Worm (Caenorhabditis elegans) whole organism, L4 larva: ENCODE results near the gene F47B8.2.
A peak's percentile ranks its signal among the peaks of the same experiment; 100 is the strongest.

ENCODE experiments used
- D1046.2 ChIP-seq: fragments of 200-800 bp; sonication (Bioruptor generic); IDR thresholded peaks from 2 replicates; pipeline ENCODE4 v1.3.6; 2022; ENCODE audit warnings: missing genetic modification characterization, missing compliant biosample characterization
- F10B5.3 ChIP-seq: sonication (generic microtip); optimal IDR thresholded peaks from 2 replicates; lab custom pipeline; 2016; ENCODE audit warnings: mild to moderate bottlenecking, missing genetic modification characterization, missing compliant biosample characterization
- F49E8.2 ChIP-seq: sonication (generic microtip); optimal IDR thresholded peaks from 2 replicates; lab custom pipeline; 2016; ENCODE audit warnings: missing compliant biosample characterization, mild to moderate bottlenecking, missing genetic modification characterization, borderline replicate concordance
- R02D3.7 ChIP-seq: fragments of 150-350 bp; sonication (generic microtip); optimal IDR thresholded peaks from 3 replicates; lab custom pipeline; 2014; ENCODE audit warnings: missing biosample characterization, missing genetic modification characterization
- T26A8.4 ChIP-seq: fragments of 200-800 bp; sonication (Bioruptor generic); IDR thresholded peaks from 2 replicates; pipeline ENCODE4 v1.3.6; 2022; ENCODE audit warnings: missing genetic modification characterization, missing compliant biosample characterization
- Y48G9A.11 ChIP-seq: fragments of 200-800 bp; sonication (Bioruptor generic); IDR thresholded peaks from 2 replicates; pipeline ENCODE4 v1.3.6; 2022; ENCODE audit warnings: missing genetic modification reagents, missing genetic modification characterization, missing compliant biosample characterization
- ZK546.5 ChIP-seq, 2 experiments: sonication (generic microtip); optimal IDR thresholded peaks; 2 replicates each; lab custom pipeline; 2017; ENCODE audit warnings: missing biosample characterization in 2 of 2, missing genetic modification characterization in 2 of 2
- aha-1 ChIP-seq: fragments of 150-350 bp; peaks from one replicate; lab custom pipeline; 2014; ENCODE audit warnings: missing biosample characterization, missing genetic modification characterization
- aly-2 ChIP-seq: sonication (generic microtip); optimal IDR thresholded peaks from 2 replicates; lab custom pipeline; 2018; ENCODE audit warnings: missing biosample characterization, missing genetic modification characterization
- ama-1 ChIP-seq: fragments of 150-350 bp; optimal IDR thresholded peaks from 2 replicates; lab custom pipeline; 2014; ENCODE audit warnings: inconsistent platforms, mixed read lengths
- attf-4 ChIP-seq: sonication (generic microtip); optimal IDR thresholded peaks from 3 replicates; lab custom pipeline; 2017; ENCODE audit warnings: missing biosample characterization, missing genetic modification characterization
- ceh-20 ChIP-seq: fragments of 200-800 bp; sonication (Bioruptor generic); IDR thresholded peaks from 2 replicates; pipeline ENCODE4 v1.3.6; 2022; ENCODE audit warnings: missing genetic modification reagents, missing genetic modification characterization, missing compliant biosample characterization
- daf-16 ChIP-seq, 3 experiments: sonication (generic microtip); optimal IDR thresholded peaks; 2 replicates each; lab custom pipeline; 2016 to 2017; ENCODE audit warnings: missing genetic modification characterization in 3 of 3, missing genetic modification reagents in 3 of 3, mild to moderate bottlenecking in 2 of 3, missing compliant biosample characterization in 2 of 3, missing biosample characterization in 1 of 3, moderate library complexity in 1 of 3
- dmd-6 ChIP-seq: fragments of 200-800 bp; sonication (Bioruptor generic); IDR thresholded peaks from 2 replicates; pipeline ENCODE4 v1.3.6; 2022; ENCODE audit warnings: missing genetic modification reagents, missing genetic modification characterization, missing compliant biosample characterization
- dmd-8 ChIP-seq: fragments of 200-800 bp; sonication (Bioruptor generic); IDR thresholded peaks from 2 replicates; pipeline ENCODE4 v1.3.6; 2022; ENCODE audit warnings: missing genetic modification characterization, missing compliant biosample characterization
- dpl-1 ChIP-seq: fragments of 150-350 bp; optimal IDR thresholded peaks from 2 replicates; lab custom pipeline; 2014; ENCODE audit warnings: missing biosample characterization, missing genetic modification reagents, missing genetic modification characterization
- dve-1 ChIP-seq: sonication (generic microtip); optimal IDR thresholded peaks from 2 replicates; lab custom pipeline; 2017; ENCODE audit warnings: antibody characterized with exemption, mild to moderate bottlenecking, missing genetic modification characterization, missing compliant biosample characterization; ENCODE audit not compliant: insufficient read depth
- fos-1 ChIP-seq: fragments of 150-350 bp; optimal IDR thresholded peaks from 2 replicates; lab custom pipeline; 2014; ENCODE audit warnings: missing biosample characterization, missing genetic modification characterization
- hif-1 ChIP-seq, 2 experiments: sonication (generic microtip); optimal IDR thresholded peaks; 2 replicates each; lab custom pipeline; 2016 to 2017; ENCODE audit warnings: missing compliant biosample characterization in 2 of 2, missing genetic modification characterization in 2 of 2, missing genetic modification reagents in 2 of 2, missing genotype in 2 of 2, mild to moderate bottlenecking in 1 of 2
- lim-7 ChIP-seq: fragments of 200-800 bp; sonication (Bioruptor generic); IDR thresholded peaks from 2 replicates; pipeline ENCODE4 v1.3.6; 2022; ENCODE audit warnings: missing genetic modification characterization, missing compliant biosample characterization
- lin-13 ChIP-seq: fragments of 150-350 bp; optimal IDR thresholded peaks from 2 replicates; lab custom pipeline; 2014; ENCODE audit warnings: missing biosample characterization, missing genetic modification reagents, missing genetic modification characterization
- madf-5 ChIP-seq, 2 experiments: fragments of 200-800 bp; sonication (Bioruptor generic); IDR thresholded peaks; 2 replicates each; pipeline ENCODE4 v1.3.6; 2022; ENCODE audit warnings: missing compliant biosample characterization in 2 of 2, missing genetic modification characterization in 2 of 2
- madf-9 ChIP-seq: fragments of 200-800 bp; sonication (Bioruptor generic); conservative IDR thresholded peaks from 2 replicates; pipeline ENCODE4 v1.3.6; 2022; ENCODE audit warnings: missing genetic modification reagents, missing genetic modification characterization, missing compliant biosample characterization
- mdl-1 ChIP-seq, 2 experiments: fragments of 150-350 bp in 1 of 2; sonication (generic microtip) in 1 of 2; optimal IDR thresholded peaks; 2 replicates each; lab custom pipeline; 2014 to 2017; ENCODE audit warnings: missing biosample characterization in 2 of 2, missing genetic modification characterization in 2 of 2
- mdt-29 ChIP-seq: fragments of 200-800 bp; sonication (Bioruptor generic); IDR thresholded peaks from 2 replicates; pipeline ENCODE4 v1.3.6; 2022; ENCODE audit warnings: missing genetic modification reagents, missing genetic modification characterization, missing compliant biosample characterization
- mep-1 ChIP-seq: fragments of 150-350 bp; sonication (generic microtip); optimal IDR thresholded peaks from 3 replicates; lab custom pipeline; 2014; ENCODE audit warnings: missing biosample characterization, missing genetic modification characterization
- mxl-2 ChIP-seq: fragments of 200-800 bp; sonication (Bioruptor generic); conservative IDR thresholded peaks from 2 replicates; pipeline ENCODE4 v1.3.6; 2022; ENCODE audit warnings: missing genetic modification reagents, missing genetic modification characterization, missing compliant biosample characterization
- nhr-102 ChIP-seq: sonication (generic microtip); optimal IDR thresholded peaks from 2 replicates; lab custom pipeline; 2016; ENCODE audit warnings: mild to moderate bottlenecking, missing genetic modification characterization, moderate library complexity, missing compliant biosample characterization
- nhr-25 ChIP-seq: sonication (generic microtip); optimal IDR thresholded peaks from 2 replicates; lab custom pipeline; 2017; ENCODE audit warnings: missing genetic modification characterization, mild to moderate bottlenecking, missing compliant biosample characterization, antibody characterized with exemption, moderate library complexity, borderline replicate concordance; ENCODE audit not compliant: insufficient read depth
- nhr-28 ChIP-seq: fragments of 150-350 bp; optimal IDR thresholded peaks from 2 replicates; lab custom pipeline; 2014; ENCODE audit warnings: missing biosample characterization, missing genetic modification characterization
- nhr-41 ChIP-seq: fragments of 200-800 bp; sonication (Bioruptor generic); IDR thresholded peaks from 2 replicates; pipeline ENCODE4 v1.3.6; 2022; ENCODE audit warnings: missing genetic modification reagents, missing genetic modification characterization, missing compliant biosample characterization
- nhr-6 ChIP-seq: fragments of 150-350 bp; optimal IDR thresholded peaks from 2 replicates; lab custom pipeline; 2014; ENCODE audit warnings: missing biosample characterization, missing genetic modification characterization
- nhr-77 ChIP-seq: fragments of 150-350 bp; optimal IDR thresholded peaks from 2 replicates; lab custom pipeline; 2014; ENCODE audit warnings: missing biosample characterization, missing genetic modification characterization
- php-3 ChIP-seq: fragments of 200-800 bp; sonication (Bioruptor generic); IDR thresholded peaks from 2 replicates; pipeline ENCODE4 v1.3.6; 2022; ENCODE audit warnings: missing genetic modification reagents, missing genetic modification characterization, missing compliant biosample characterization
- rbr-2 ChIP-seq: sonication (generic microtip); optimal IDR thresholded peaks from 2 replicates; lab custom pipeline; 2016; ENCODE audit warnings: missing genotype, missing genetic modification characterization, missing compliant biosample characterization
- saeg-2 ChIP-seq: fragments of 200-800 bp; sonication (Bioruptor generic); IDR thresholded peaks from 2 replicates; pipeline ENCODE4 v1.3.6; 2022; ENCODE audit warnings: missing genetic modification reagents, missing genetic modification characterization, missing compliant biosample characterization
- snpc-1.2 ChIP-seq: fragments of 200-800 bp; sonication (Bioruptor generic); IDR thresholded peaks from 2 replicates; pipeline ENCODE4 v1.3.6; 2022; ENCODE audit warnings: missing genetic modification reagents, missing genetic modification characterization, missing compliant biosample characterization
- spr-1 ChIP-seq: sonication (generic microtip); optimal IDR thresholded peaks from 2 replicates; lab custom pipeline; 2016; ENCODE audit warnings: mild to moderate bottlenecking, missing genetic modification characterization, missing compliant biosample characterization
- unc-62 ChIP-seq, 3 experiments: fragments of 150-350 bp in 1 of 3; sonication (generic microtip); optimal IDR thresholded peaks in 2 of 3; peaks in 1 of 3; 1 replicate in 1 of 3; 2 replicates in 2 of 3; lab custom pipeline; 2014 to 2017; ENCODE audit warnings: missing biosample characterization in 3 of 3, missing genetic modification characterization in 3 of 3, missing genetic modification reagents in 3 of 3, missing genotype in 1 of 3
- vab-7 ChIP-seq: fragments of 200-800 bp; sonication (Bioruptor generic); IDR thresholded peaks from 2 replicates; pipeline ENCODE4 v1.3.6; 2022; ENCODE audit warnings: missing genetic modification reagents, missing genetic modification characterization, missing compliant biosample characterization
- ztf-11 ChIP-seq: fragments of 150-350 bp; optimal IDR thresholded peaks from 2 replicates; lab custom pipeline; 2014; ENCODE audit warnings: missing biosample characterization, missing genetic modification characterization

The F47B8.2 gene

DNA sequence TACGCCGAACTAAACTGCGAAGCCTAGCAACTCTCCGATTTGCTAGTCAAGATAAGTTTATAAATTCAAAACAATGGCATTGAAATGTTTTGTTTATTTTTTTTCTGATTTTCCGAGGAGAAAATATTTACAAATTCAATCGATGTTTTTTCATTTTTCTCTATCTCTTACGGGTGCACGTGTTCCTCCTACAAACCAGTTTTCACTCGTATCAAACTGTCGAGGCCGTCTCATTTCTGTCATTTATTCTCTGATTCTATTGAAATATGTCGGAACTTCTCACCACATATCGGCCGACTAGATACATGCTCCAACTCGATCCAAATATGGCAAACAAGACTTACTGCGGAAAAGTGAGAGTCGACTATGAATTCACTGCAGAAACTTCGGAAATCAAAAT is 15.1 kb upstream of the F47B8.2 start, which contains the start of gene F47B8.8:
TSS of gene F47B8.8 (plus strand) at position 257 of the 400 bp plus-strand sequence.
- TF ChIP-seq mdl-1 (tag; optimal IDR thresholded peaks at IDR 0.05; lab: Kevin White, UChicago) (peak in 1 of 2 experiments; percentile 13), nhr-6 (no peak)

DNA sequence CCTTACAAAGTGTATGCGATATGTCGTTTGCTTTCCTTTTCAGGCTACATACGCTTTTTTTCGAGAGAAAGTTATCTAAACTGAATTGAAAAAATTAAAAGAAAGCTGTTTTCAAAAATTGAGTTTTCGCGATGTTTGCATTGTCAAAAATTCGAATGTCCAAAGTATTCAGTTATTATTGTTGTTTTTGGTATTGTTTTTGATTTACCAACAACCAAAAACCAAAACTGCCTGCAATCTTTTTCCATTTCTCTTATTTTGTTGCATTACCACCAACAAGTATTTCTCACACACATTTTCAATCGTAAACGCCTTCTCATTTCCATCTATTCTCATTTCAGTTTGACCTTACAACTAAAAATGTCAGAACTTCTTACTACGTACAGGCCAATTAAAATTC is 12.4 kb upstream of the F47B8.2 start, which contains the start of gene pepm-1:
TSS of gene pepm-1 (plus strand) at position 301 of the 400 bp plus-strand sequence.
- TF ChIP-seq lim-7 (GFP tag; lab: Robert Waterston, UW) (no peak), mxl-2 (GFP tag; lab: Robert Waterston, UW) (no peak), ama-1 (lab: Kevin White, UChicago) (no peak), D1046.2 (no peak), F49E8.2 (no peak), F10B5.3 (tag; lab: Kevin White, UChicago) (no peak), rbr-2 (tag; lab: Kevin White, UChicago) (no peak), mdt-29 (GFP tag; lab: Robert Waterston, UW) (no peak), snpc-1.2 (GFP tag; lab: Robert Waterston, UW) (no peak), mep-1 (tag; lab: Kevin White, UChicago) (no peak), php-3 (GFP tag; lab: Robert Waterston, UW) (no peak), aha-1 (no peak), dve-1 (no peak)

DNA sequence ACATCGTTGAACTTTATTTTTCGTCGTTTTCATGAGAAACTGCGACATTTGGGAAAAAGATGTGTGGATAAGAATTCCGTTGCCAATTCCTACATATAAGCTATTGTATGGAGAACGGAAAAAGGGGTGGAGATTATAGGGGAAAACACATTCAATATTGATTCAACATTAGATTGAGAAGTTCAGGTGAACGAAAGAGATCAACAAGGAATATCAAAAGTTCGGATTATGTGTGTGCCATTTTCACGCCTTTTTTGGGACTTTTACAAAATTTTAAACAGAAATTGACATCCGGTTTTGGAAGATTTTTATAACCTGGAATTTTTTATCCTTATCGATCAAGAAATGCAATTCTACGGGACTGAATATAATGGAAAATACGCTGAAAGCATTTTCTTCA is 11.4 kb upstream of the F47B8.2 start, which contains the start of gene F47B8.5:
TSS of gene F47B8.5 (minus strand) at position 101 of the 400 bp plus-strand sequence.
- TF ChIP-seq ZK546.5 (tag; optimal IDR thresholded peaks at IDR 0.05; lab: Kevin White, UChicago): no peak
- TF ChIP-seq dmd-6: no peak
- no peak for TF ChIP-seq madf-9 (GFP tag; lab: Robert Waterston, UW)
- TF ChIP-seq dpl-1 (GFP tag; lab: Kevin White, UChicago): no peak
- TF ChIP-seq Y48G9A.11 (GFP tag; lab: Robert Waterston, UW): no peak
- no peak for TF ChIP-seq D1046.2
- TF ChIP-seq dmd-8 (GFP tag; lab: Robert Waterston, UW): no peak

DNA sequence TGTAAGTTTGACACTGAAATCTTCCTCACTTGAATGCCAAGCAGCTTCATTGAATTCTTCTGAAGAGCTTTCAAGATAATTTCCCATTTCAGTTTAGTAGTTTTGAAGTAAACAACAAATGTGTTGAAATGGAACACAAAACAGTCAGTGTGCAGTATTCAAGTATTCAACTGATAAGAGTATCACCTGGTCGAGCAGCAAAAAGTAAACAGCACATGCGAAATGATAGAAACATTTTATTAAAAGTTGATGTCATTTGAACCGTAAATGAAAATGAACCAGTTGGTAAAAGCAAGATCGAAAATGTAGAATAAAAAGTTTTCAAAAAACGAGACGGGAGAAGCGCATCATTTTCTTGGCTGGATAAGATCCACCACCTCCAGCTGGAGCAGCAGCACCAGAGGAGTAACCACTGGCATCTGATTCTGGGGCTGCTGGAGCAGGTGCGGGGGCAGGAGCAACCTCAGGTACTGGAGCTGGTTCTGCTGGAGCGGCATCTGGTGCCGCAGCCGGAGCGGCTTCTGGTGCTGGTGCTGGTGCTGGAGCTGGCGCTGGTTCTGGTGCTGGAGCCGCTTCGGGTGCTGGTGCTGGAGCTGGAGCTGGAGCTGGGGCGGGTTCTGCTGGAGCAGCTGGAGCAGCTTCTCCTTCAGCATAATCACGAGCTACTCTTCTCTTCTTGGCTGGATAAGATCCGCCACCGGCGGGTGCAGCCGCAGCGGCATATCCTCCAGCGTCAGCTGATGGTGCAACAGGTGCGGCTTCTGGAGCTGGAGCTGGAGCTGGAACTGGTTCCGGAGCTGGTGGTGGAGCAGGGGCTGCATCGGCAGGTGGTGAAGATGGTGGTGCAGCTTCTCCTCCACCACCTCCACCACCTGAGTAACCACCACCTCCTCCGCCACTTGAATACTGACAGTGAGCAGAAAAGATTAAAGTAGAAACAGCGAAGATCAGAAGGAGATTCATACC is 8.4 kb upstream of the F47B8.2 start, which contains the start of the genes F47B8.4 and F47B8.18:
TSS of gene F47B8.4 (minus strand) at position 172 of the 966 bp plus-strand sequence.
TSS of gene F47B8.18 (minus strand) at position 963 of the 966 bp plus-strand sequence.
- no peak for TF ChIP-seq saeg-2 (GFP tag; lab: Robert Waterston, UW)
- peak; percentile 76 for TF ChIP-seq nhr-28
- TF ChIP-seq nhr-77 (tag; lab: Kevin White, UChicago): peak; percentile 20
- TF ChIP-seq ama-1 (lab: Kevin White, UChicago): no peak
- no peak for TF ChIP-seq nhr-102 (tag; lab: Kevin White, UChicago)
- TF ChIP-seq dmd-6: peak; percentile 44
- no peak for TF ChIP-seq daf-16 (GFP tag; optimal IDR thresholded peaks at IDR 0.05; lab: Kevin White, UChicago)
- peak; percentile 99 for TF ChIP-seq daf-16 (tag; optimal IDR thresholded peaks at IDR 0.05; lab: Kevin White, UChicago)
- TF ChIP-seq madf-5 (GFP tag; IDR thresholded peaks at IDR 0.05; lab: Robert Waterston, UW): no peak
- peak in 1 of 2 experiments; percentile 53 for TF ChIP-seq mdl-1 (tag; optimal IDR thresholded peaks at IDR 0.05; lab: Kevin White, UChicago)
- TF ChIP-seq ceh-20 (GFP tag; lab: Robert Waterston, UW): no peak
- TF ChIP-seq madf-9 (GFP tag; lab: Robert Waterston, UW): no peak
- no peak for TF ChIP-seq lin-13 (GFP tag; lab: Kevin White, UChicago)
- TF ChIP-seq vab-7: 0 out of 2 replicates have a peak, but pooled peaks have one; percentile 17
- no peak for TF ChIP-seq fos-1 (tag; lab: Kevin White, UChicago)
- no peak for TF ChIP-seq mep-1 (tag; lab: Kevin White, UChicago)
- TF ChIP-seq aly-2 (tag; lab: Kevin White, UChicago): no peak
- TF ChIP-seq aha-1: peak; percentile 76
- no peak for TF ChIP-seq hif-1 (tag; optimal IDR thresholded peaks at IDR 0.05; lab: Kevin White, UChicago)
- 0 out of 2 replicates have a peak, but pooled peaks have one; percentile 6 for TF ChIP-seq nhr-41 (GFP tag; lab: Robert Waterston, UW)
- no peak for TF ChIP-seq nhr-25 (tag; lab: Kevin White, UChicago)
- TF ChIP-seq T26A8.4: no peak
- peak in 1 of 2 experiments; percentile 96 for TF ChIP-seq unc-62 (GFP tag; optimal IDR thresholded peaks at IDR 0.05 in 1 of 2; lab: Kevin White, UChicago)
- no peak for TF ChIP-seq unc-62 (tag; optimal IDR thresholded peaks at IDR 0.05; lab: Kevin White, UChicago)
- TF ChIP-seq attf-4: no peak
- no peak for TF ChIP-seq snpc-1.2 (GFP tag; lab: Robert Waterston, UW)
- no peak for TF ChIP-seq spr-1
- no peak for TF ChIP-seq php-3 (GFP tag; lab: Robert Waterston, UW)
- no peak for TF ChIP-seq ztf-11 (tag; lab: Kevin White, UChicago)
- TF ChIP-seq R02D3.7 (tag; lab: Kevin White, UChicago): no peak
